Worm (Caenorhabditis elegans): ENCODE results near the gene srx-60.

DNA sequence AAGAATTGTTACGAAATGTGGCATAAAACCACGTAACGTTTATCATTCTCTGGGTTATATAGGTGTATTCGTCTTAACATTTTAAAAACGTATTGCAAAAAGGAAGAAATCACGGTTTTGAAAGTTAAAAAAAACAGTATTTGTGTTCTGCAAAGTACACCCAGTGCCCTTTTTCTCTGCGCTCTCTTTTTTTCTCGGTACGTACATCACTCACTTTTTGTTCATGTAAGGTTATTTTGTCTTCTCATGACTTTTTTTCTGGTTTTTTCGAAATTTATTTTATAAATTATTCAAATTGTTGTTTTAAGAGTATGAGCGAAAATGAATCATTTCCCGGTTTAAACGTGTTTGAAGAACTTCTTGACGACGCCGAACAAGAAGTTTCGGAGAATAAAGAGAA, 46.3 kb downstream of the srx-60 start, which contains the start of gene F25E5.5:
- no peak for TF ChIP-seq ama-1 (optimal IDR thresholded peaks at IDR 0.05)
- TF ChIP-seq ets-7 (tag; optimal IDR thresholded peaks at IDR 0.05): no peak
